Worm (Caenorhabditis elegans): Measurements from ENCODE around the gene ZK177.12.

Gene ZK177.12

ce11 chrII:5478318-5478717, 43.2 kb upstream of the ZK177.12 start, which contains the start of gene F56D1.1:
F56D1.1 (plus strand) TSS chrII:5478618.
- TF ChIP-seq fos-1 (tag; optimal IDR thresholded peaks at IDR 0.05) (no peak), lin-13 (GFP tag; optimal IDR thresholded peaks at IDR 0.05) (no peak), lin-39 (tag; optimal IDR thresholded peaks at IDR 0.05) (no peak), nhr-23 (tag; optimal IDR thresholded peaks at IDR 0.05) (no peak), Y55F3AM.14 (GFP tag; optimal IDR thresholded peaks at IDR 0.05) (no peak), lsy-2 (tag; optimal IDR thresholded peaks at IDR 0.05) (no peak), peb-1 (tag; optimal IDR thresholded peaks at IDR 0.05) (no peak), nhr-129 (tag; optimal IDR thresholded peaks at IDR 0.05) (no peak), mbf-1 (tag; optimal IDR thresholded peaks at IDR 0.05) (no peak), ZK546.5 (tag; optimal IDR thresholded peaks at IDR 0.05) (no peak), nhr-6 (tag; optimal IDR thresholded peaks at IDR 0.05) (no peak)

- no peak for TF ChIP-seq mdl-1 (tag; optimal IDR thresholded peaks at IDR 0.05)
- no peak for TF ChIP-seq lsy-2 (tag; optimal IDR thresholded peaks at IDR 0.05)
- no peak for TF ChIP-seq ztf-1 (GFP tag; conservative IDR thresholded peaks at IDR 0.05)
- TF ChIP-seq sma-9 (GFP tag; optimal IDR thresholded peaks at IDR 0.05): no peak
- no peak for TF ChIP-seq sma-9 (tag; optimal IDR thresholded peaks at IDR 0.05)
These were observed 39.5 kb upstream of the ZK177.12 start, which contains the start of gene cal-8 for ce11 chrII:5481982-5482381. cal-8 (minus strand) TSS chrII:5482041.

DNA sequence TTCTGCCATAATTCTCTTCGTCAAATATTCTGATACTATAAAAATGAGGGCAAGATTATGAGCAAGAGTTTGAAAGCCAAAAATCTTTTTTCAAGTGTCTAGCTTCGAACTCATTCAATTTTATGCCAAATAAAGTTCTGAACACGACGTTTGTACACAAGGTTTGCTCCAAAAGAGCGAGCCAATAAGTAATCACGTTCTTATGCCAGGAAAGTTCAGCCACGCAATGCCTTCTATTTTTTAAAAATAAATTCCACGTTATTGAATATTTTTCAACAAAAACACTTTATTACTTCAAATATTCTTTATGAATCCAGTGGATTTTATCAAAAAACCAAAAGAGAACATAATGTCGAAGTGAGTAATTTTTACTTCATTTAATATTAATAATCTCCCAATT, 33.7 kb upstream of the ZK177.12 start, which contains the start of gene nep-5:
nep-5 (plus strand) TSS at position 301 of the 400 bp plus-strand sequence.
- TF ChIP-seq elt-3 (tag; optimal IDR thresholded peaks at IDR 0.05): no peak
- no peak for TF ChIP-seq nhr-11 (tag; optimal IDR thresholded peaks at IDR 0.05)
- TF ChIP-seq Y55F3AM.14 (GFP tag; optimal IDR thresholded peaks at IDR 0.05): no peak
- no peak for TF ChIP-seq C34F6.9 (tag; optimal IDR thresholded peaks at IDR 0.05)
- TF ChIP-seq unc-55 (GFP tag; optimal IDR thresholded peaks at IDR 0.05): no peak
- TF ChIP-seq ceh-82 (tag; optimal IDR thresholded peaks at IDR 0.05): no peak
- no peak for TF ChIP-seq ztf-11 (tag; optimal IDR thresholded peaks at IDR 0.05)
- no peak for TF ChIP-seq nhr-237 (tag; optimal IDR thresholded peaks at IDR 0.05)
- TF ChIP-seq ZK546.5 (tag; optimal IDR thresholded peaks at IDR 0.05): no peak
- no peak for TF ChIP-seq sem-4 (tag; optimal IDR thresholded peaks at IDR 0.05)
- no peak for TF ChIP-seq sma-9 (GFP tag; optimal IDR thresholded peaks at IDR 0.05)
- TF ChIP-seq sma-9 (tag; optimal IDR thresholded peaks at IDR 0.05): no peak
- no peak for TF ChIP-seq egl-27 (tag; optimal IDR thresholded peaks at IDR 0.05)
- no peak for TF ChIP-seq mbf-1 (tag; optimal IDR thresholded peaks at IDR 0.05)
- TF ChIP-seq nhr-25 (tag; optimal IDR thresholded peaks at IDR 0.05): no peak
- no peak for TF ChIP-seq fos-1 (tag; optimal IDR thresholded peaks at IDR 0.05)
- TF ChIP-seq nhr-21 (tag; optimal IDR thresholded peaks at IDR 0.05): no peak
- TF ChIP-seq unc-62 (GFP tag; optimal IDR thresholded peaks at IDR 0.05): no peak
- TF ChIP-seq sma-3 (GFP tag; optimal IDR thresholded peaks at IDR 0.05): no peak
- TF ChIP-seq gmeb-1 (tag; optimal IDR thresholded peaks at IDR 0.05): no peak
- no peak for TF ChIP-seq zag-1 (tag; optimal IDR thresholded peaks at IDR 0.05)

- TF ChIP-seq ZK546.5 (tag; optimal IDR thresholded peaks at IDR 0.05) (no peak), Y55F3AM.14 (GFP tag; optimal IDR thresholded peaks at IDR 0.05) (no peak), lin-13 (GFP tag; optimal IDR thresholded peaks at IDR 0.05) (no peak), skn-1 (tag; optimal IDR thresholded peaks at IDR 0.05) (no peak), crh-2 (tag; optimal IDR thresholded peaks at IDR 0.05) (no peak), egl-27 (tag; optimal IDR thresholded peaks at IDR 0.05) (no peak), elt-3 (tag; optimal IDR thresholded peaks at IDR 0.05) (no peak), peb-1 (tag; optimal IDR thresholded peaks at IDR 0.05) (no peak), nhr-77 (tag; optimal IDR thresholded peaks at IDR 0.05) (no peak), blmp-1 (tag; optimal IDR thresholded peaks at IDR 0.05; ENCODE audit: insufficient read depth) (no peak), ztf-4 (tag; optimal IDR thresholded peaks at IDR 0.05) (no peak)
These were observed 27.1 kb upstream of the ZK177.12 start, which contains the start of gene F12A10.6 for ce11 chrII:5494405-5494804. F12A10.6 (minus strand) TSS chrII:5494505.

ce11 chrII:5496375-5496774, 25.1 kb upstream of the ZK177.12 start, which contains the start of gene F12A10.1:
F12A10.1 (plus strand) TSS chrII:5496540.
- TF ChIP-seq fos-1 (tag; optimal IDR thresholded peaks at IDR 0.05): peak; percentile 4
- peak; percentile 1 for TF ChIP-seq sma-3 (GFP tag; optimal IDR thresholded peaks at IDR 0.05)
- no peak for TF ChIP-seq ama-1 (optimal IDR thresholded peaks at IDR 0.05)
- peak; percentile 1 for TF ChIP-seq nhr-21 (tag; optimal IDR thresholded peaks at IDR 0.05)
- TF ChIP-seq peb-1 (tag; optimal IDR thresholded peaks at IDR 0.05): no peak

Data from whole organism, L2 larva.